Worm (Caenorhabditis elegans): Measurements from ENCODE around the gene Y32G9A.3.

Y32G9A.3 gene

DNA sequence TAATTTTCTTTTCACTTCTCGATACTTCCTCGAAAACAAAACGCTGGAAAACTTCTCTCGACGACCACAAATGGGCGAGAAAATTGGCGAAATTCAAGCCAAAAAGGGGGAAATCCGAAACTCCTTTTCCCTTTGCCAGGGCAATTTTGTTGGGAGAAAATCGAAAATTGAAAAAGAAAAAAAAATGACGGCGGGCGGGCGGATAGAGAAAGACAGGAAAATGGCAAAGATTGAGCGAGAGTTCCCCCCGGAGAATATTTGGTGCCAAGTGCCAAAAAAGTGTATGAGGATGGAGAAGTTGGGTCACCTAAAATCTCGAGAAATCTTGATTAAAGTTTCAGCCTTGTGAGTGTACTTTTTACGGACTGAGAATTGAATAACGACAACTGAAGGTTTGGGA, 22.9 kb upstream of the Y32G9A.3 start:
- TF ChIP-seq fos-1 (tag; optimal IDR thresholded peaks at IDR 0.05) (no peak), mdl-1 (tag; optimal IDR thresholded peaks at IDR 0.05) (no peak), nhr-43 (tag; optimal IDR thresholded peaks at IDR 0.05; ENCODE audit: poor library complexity, severe bottlenecking) (no peak), nhr-25 (tag; optimal IDR thresholded peaks at IDR 0.05) (no peak), nhr-11 (tag; optimal IDR thresholded peaks at IDR 0.05) (no peak), fkh-10 (GFP tag; optimal IDR thresholded peaks at IDR 0.05) (no peak), pha-4 (tag; optimal IDR thresholded peaks at IDR 0.05) (no peak)

DNA sequence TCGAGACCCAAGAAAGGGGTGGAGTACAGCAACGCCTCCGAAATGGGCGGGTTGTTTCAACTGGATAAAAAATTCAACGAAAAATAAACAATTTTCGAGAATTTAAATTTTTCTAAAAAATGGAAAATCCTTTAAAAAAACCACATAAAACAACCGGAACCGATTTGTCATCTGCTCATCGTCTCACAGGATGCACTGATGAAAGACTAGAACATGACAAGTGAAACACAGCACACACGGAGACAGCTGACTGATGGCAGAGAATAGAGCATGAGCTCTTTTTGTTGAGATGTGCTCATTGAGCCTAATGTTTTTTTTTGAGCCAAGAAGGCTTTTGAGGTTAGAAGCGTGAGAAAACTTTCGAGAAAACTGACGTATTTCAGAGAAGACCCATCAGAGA, 21.2 kb upstream of the Y32G9A.3 start:
- peak; percentile 76 for TF ChIP-seq lin-39 (tag; optimal IDR thresholded peaks at IDR 0.05)
- TF ChIP-seq mdl-1 (tag; optimal IDR thresholded peaks at IDR 0.05), result no peak
- no peak for TF ChIP-seq lsy-12 (tag; optimal IDR thresholded peaks at IDR 0.05)
- TF ChIP-seq unc-62 (GFP tag; optimal IDR thresholded peaks at IDR 0.05), result peak; percentile 9

DNA sequence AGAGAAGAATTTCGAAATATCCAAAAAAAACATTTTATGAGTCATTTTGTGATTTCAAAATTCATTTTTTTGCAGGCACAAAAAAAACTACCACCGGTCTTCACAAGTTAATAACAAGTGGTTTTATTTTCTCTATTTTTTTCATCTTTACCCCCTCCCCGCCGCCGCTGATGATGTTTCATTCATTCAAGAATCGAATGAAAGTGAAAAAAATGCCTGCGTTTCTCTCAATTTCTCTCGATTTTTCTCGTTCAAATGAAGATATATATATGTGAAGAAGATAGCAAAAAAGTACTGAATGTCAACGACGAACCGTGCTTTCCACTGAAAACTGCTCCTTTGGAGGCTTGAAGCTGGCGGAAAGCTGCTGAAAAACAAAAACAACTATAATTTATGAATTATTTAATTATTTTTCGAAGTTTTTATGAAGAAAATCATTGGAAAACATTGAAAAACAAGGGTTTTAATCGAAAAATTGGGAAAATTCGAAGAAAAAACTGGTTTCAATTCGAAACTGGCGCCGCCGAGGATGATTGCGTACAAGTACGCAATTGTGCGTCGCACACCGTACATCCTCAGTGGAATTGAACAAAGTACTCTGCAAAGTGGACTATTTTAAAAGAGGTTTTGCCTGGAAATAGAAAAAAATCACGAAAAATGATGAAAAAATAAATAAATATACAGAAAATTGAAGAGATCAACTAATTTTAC, 18.5 kb upstream of the Y32G9A.3 start, which contains the start of gene zig-11:
zig-11 (minus strand) TSS at position 373 of the 711 bp plus-strand sequence.
- no peak for TF ChIP-seq fkh-2 (tag; optimal IDR thresholded peaks at IDR 0.05)
- TF ChIP-seq pha-4 (tag; optimal IDR thresholded peaks at IDR 0.05), result no peak
- no peak for TF ChIP-seq lsy-12 (tag; optimal IDR thresholded peaks at IDR 0.05)
- TF ChIP-seq elt-3 (tag; optimal IDR thresholded peaks at IDR 0.05), result no peak
- peak; percentile 49 for TF ChIP-seq nfya-1 (tag; optimal IDR thresholded peaks at IDR 0.05; ENCODE audit: insufficient read depth)
- no peak for TF ChIP-seq nhr-67 (tag; optimal IDR thresholded peaks at IDR 0.05)
- peak; percentile 28 for TF ChIP-seq lin-15B (tag; optimal IDR thresholded peaks at IDR 0.05)
- TF ChIP-seq mdl-1 (tag; optimal IDR thresholded peaks at IDR 0.05), result no peak
- TF ChIP-seq ceh-28 (tag; optimal IDR thresholded peaks at IDR 0.05), result no peak
- TF ChIP-seq skn-1 (tag; optimal IDR thresholded peaks at IDR 0.05), result no peak
- TF ChIP-seq pqm-1 (tag; optimal IDR thresholded peaks at IDR 0.05), result no peak
- TF ChIP-seq mml-1 (tag; optimal IDR thresholded peaks at IDR 0.05), result no peak
- no peak for TF ChIP-seq ceh-82 (tag; optimal IDR thresholded peaks at IDR 0.05)

DNA sequence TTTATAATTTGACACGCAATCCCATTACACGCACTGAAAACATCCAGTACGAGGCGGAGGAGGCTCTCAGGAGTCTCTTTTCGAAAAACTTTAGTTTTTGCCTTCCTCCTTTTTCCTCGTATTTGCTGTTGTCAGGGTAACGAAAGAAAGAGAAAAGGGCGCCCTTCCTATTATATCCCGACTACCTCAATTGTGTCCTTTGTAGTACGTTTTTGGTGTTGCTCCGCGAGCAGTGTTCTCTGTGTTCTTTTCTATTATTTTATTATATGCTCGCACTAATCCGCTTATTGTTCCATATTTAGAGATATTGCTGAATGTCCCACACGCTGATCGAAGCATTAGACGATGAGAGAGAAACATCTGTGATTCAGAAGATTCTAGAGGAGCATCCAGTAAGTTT, 15.7 kb upstream of the Y32G9A.3 start, which contains the start of gene nphp-2:
nphp-2 (plus strand) TSS at position 301 of the 400 bp plus-strand sequence.
- TF ChIP-seq unc-39 (tag; optimal IDR thresholded peaks at IDR 0.05) (no peak), nfya-1 (tag; optimal IDR thresholded peaks at IDR 0.05; ENCODE audit: insufficient read depth) (no peak), egl-27 (tag; optimal IDR thresholded peaks at IDR 0.05) (no peak), mdl-1 (tag; optimal IDR thresholded peaks at IDR 0.05) (no peak), nhr-23 (tag; optimal IDR thresholded peaks at IDR 0.05) (no peak), ceh-28 (tag; optimal IDR thresholded peaks at IDR 0.05) (no peak)

DNA sequence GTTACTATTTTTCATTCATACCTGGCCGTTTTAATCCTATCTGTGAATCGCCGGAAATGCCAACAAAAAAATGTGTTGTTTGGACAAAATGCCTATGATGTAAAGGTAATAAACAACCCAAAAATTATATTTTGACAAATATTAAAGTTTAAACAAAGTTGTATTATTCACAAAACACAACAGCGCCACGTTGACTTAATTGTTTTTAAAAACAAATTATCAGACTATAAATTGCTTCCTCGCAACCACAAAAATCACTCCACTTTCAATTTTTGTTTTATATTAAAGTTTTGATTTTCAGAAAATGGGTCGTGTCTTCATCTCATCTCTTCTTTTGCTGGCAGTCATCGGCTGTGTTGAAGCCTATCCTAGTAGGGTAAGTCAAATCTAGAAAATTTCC, 3.9 kb upstream of the Y32G9A.3 start, which contains the start of gene Y32G9A.5:
Y32G9A.5 (plus strand) TSS at position 301 of the 400 bp plus-strand sequence.
- TF ChIP-seq nhr-76 (tag; optimal IDR thresholded peaks at IDR 0.05) (no peak), R02D3.7 (tag; optimal IDR thresholded peaks at IDR 0.05) (no peak), lin-15B (tag; optimal IDR thresholded peaks at IDR 0.05) (no peak), ZK546.5 (tag; optimal IDR thresholded peaks at IDR 0.05) (no peak), nfya-1 (tag; optimal IDR thresholded peaks at IDR 0.05; ENCODE audit: insufficient read depth) (no peak), tbx-2 (tag; optimal IDR thresholded peaks at IDR 0.05) (no peak)

DNA sequence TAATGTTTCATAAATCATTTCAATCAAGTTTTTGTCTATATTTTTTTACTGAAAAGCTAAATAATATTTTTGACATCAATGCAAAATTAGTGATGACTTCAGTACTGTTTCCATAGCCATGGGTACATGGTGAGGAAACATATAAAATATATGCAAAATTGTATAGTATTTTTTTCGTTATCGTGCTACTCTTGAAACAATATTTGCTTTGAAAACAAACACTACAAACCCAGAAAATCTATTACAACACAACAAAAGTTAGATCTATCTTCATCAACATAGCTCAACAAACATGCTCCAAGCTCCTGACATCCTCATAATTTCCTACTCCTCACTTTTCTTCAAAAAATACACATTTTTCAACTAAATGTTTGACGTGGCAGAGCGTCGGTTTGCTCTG, 2.7 kb upstream of the Y32G9A.3 start, which contains the start of gene srp-3:
srp-3 (plus strand) TSS at position 301 of the 400 bp plus-strand sequence.
- TF ChIP-seq pha-4 (tag; optimal IDR thresholded peaks at IDR 0.05) (no peak), elt-3 (tag; optimal IDR thresholded peaks at IDR 0.05) (no peak), nhr-67 (tag; optimal IDR thresholded peaks at IDR 0.05) (no peak), tbx-2 (tag; optimal IDR thresholded peaks at IDR 0.05) (no peak), snpc-4 (tag; optimal IDR thresholded peaks at IDR 0.05) (no peak), ZK546.5 (tag; optimal IDR thresholded peaks at IDR 0.05) (no peak), lin-15B (tag; optimal IDR thresholded peaks at IDR 0.05) (no peak), ceh-16 (tag; optimal IDR thresholded peaks at IDR 0.05) (no peak), daf-12 (tag; optimal IDR thresholded peaks at IDR 0.05) (no peak), egl-27 (tag; optimal IDR thresholded peaks at IDR 0.05) (no peak), elt-1 (tag; optimal IDR thresholded peaks at IDR 0.05) (no peak), ama-1 (optimal IDR thresholded peaks at IDR 0.05) (no peak), pqm-1 (tag; optimal IDR thresholded peaks at IDR 0.05) (no peak), R02D3.7 (tag; optimal IDR thresholded peaks at IDR 0.05) (no peak), nhr-23 (tag; optimal IDR thresholded peaks at IDR 0.05) (no peak), ceh-82 (tag; optimal IDR thresholded peaks at IDR 0.05) (no peak), elt-2 (tag; optimal IDR thresholded peaks at IDR 0.05) (no peak), nhr-28 (tag; optimal IDR thresholded peaks at IDR 0.05) (no peak)

Measured in whole organism, L3 larva.